Worm (Caenorhabditis elegans) whole organism, young adult: ENCODE measurements around the gene K04C2.7.

Experiments
- attf-3 ChIP-seq: fragments of 200-800 bp; sonication (Bioruptor generic); conservative IDR thresholded peaks from 2 replicates; pipeline ENCODE4 v1.3.6; 2022; ENCODE audit warnings: missing genetic modification reagents, missing genetic modification characterization, missing compliant biosample characterization
- dpl-1 ChIP-seq: fragments of 150-350 bp; optimal IDR thresholded peaks from 2 replicates; lab custom pipeline; 2014; ENCODE audit warnings: missing biosample characterization, missing genetic modification reagents, missing genetic modification characterization
- pha-4 ChIP-seq: fragments of 150-350 bp; sonication (generic microtip); optimal IDR thresholded peaks from 2 replicates; lab custom pipeline; 2014; ENCODE audit warnings: missing biosample characterization, missing genetic modification reagents, missing genetic modification characterization
- tlf-1 ChIP-seq: fragments of 200-800 bp; sonication (Bioruptor generic); optimal IDR thresholded peaks from 2 replicates; lab custom pipeline; 2018; ENCODE audit warnings: mild to moderate bottlenecking, missing genetic modification characterization, missing compliant biosample characterization

- TF ChIP-seq attf-3 (no peak), tlf-1 (no peak), dpl-1 (GFP tag; lab: Kevin White, UChicago) (peak; percentile 23), pha-4 (tag; lab: Kevin White, UChicago) (no peak)
These were observed 8.3 kb downstream of the K04C2.7 start, which contains the start of the genes brd-1 and K04C2.2 for ce11 chrIII:6888999-6889824.
